Worm (Caenorhabditis elegans) whole organism, midembryonic: ENCODE data around the gene C49F8.3.

Experiments used
- T22C8.4 ChIP-seq: fragments of 200-800 bp; sonication (Bioruptor generic); IDR thresholded peaks from 2 replicates; pipeline ENCODE4 v1.3.6; 2022; ENCODE audit warnings: missing genetic modification characterization, missing compliant biosample characterization
- klf-2 ChIP-seq: fragments of 200-800 bp; sonication (Bioruptor generic); conservative IDR thresholded peaks from 2 replicates; pipeline ENCODE4 v1.3.6; 2022; ENCODE audit warnings: missing genetic modification reagents, missing genetic modification characterization, missing compliant biosample characterization

- no peak for TF ChIP-seq T22C8.4
- TF ChIP-seq klf-2 (GFP tag; lab: Robert Waterston, UW): no peak
Measured at ce11 chrX:13401311-13401710, 14.0 kb upstream of the C49F8.3 start.
